Worm (Caenorhabditis elegans): ENCODE results near the gene mig-5.

DNA sequence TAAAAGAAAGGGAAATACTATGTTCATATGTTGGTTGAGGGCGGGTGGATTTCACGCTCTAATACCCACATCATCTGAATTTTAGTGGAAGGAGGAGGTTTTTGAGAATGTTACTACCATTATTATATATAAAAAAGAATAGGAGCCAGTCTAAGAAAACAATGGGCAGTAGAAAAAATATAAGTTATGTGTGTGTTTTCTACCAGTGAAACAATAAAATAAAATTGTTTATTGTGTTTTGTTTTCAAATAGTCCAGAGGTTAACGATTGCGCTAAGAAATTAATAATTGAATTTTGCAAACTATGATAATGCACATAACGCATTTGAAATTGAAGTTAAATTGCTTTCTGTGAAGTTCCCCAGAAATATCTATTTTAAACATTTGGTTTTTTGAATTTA, 24.7 kb upstream of the mig-5 start, which contains the start of gene M110.8:
- no peak for TF ChIP-seq nhr-237 (tag; optimal IDR thresholded peaks at IDR 0.05)
- no peak for TF ChIP-seq lin-39 (tag; optimal IDR thresholded peaks at IDR 0.05)
- TF ChIP-seq nhr-6 (tag; optimal IDR thresholded peaks at IDR 0.05), result no peak
- no peak for TF ChIP-seq F13H6.1 (tag; optimal IDR thresholded peaks at IDR 0.05)
